Fruit fly (Drosophila melanogaster) Kc167 (cell line): Measurements from ENCODE around the gene pelo.

Experiments used
- Myc ChIP-seq: fragments of >200 bp; optimal IDR thresholded peaks from 2 replicates; lab custom pipeline; 2017; ENCODE audit warnings: missing external identifiers
- Sin3A ChIP-seq: fragments of >200 bp; optimal IDR thresholded peaks from 2 replicates; lab custom pipeline; 2018; ENCODE audit warnings: missing external identifiers
- h ChIP-seq: fragments of >200 bp; optimal IDR thresholded peaks from 3 replicates; lab custom pipeline; 2018; ENCODE audit warnings: missing external identifiers
- insv ChIP-seq: fragments of >200 bp; optimal IDR thresholded peaks from 3 replicates; lab custom pipeline; 2018; ENCODE audit warnings: missing external identifiers
- psq ChIP-seq: fragments of >200 bp; optimal IDR thresholded peaks from 2 replicates; lab custom pipeline; 2017; ENCODE audit warnings: missing external identifiers
- ttk ChIP-seq: sonication (Bioruptor generic); optimal IDR thresholded peaks from 2 replicates; lab custom pipeline; 2017; ENCODE audit warnings: missing external identifiers

pelo gene

DNA sequence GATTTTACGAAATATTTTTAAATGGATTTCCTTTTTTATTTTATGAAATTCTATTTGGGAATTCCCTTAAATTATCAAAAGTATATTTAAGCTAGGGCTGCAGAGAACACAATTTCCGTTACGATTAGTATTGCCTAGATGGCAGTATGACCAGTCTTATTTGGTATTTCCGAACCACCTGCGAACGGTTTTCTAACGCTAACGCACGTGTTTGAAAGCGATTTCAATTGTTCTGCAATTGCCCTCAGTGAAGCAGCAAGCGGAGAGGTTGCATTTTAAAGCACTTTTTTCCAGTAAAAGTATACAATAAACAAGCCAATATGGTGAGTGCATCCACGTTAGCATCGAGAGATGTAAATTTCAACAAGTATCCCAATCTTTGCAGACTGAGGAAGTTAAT is 995 bp upstream of the pelo start, which contains the start of gene hoip:
Gene hoip (plus strand): TSS at position 177 of the 400 bp plus-strand sequence.
- TF ChIP-seq Sin3A (lab: Kevin White, UChicago) (no peak), Myc (no peak), psq (lab: Kevin White, UChicago) (no peak), ttk (no peak), insv (lab: Kevin White, UChicago) (no peak), h (lab: Kevin White, UChicago) (no peak)

- no peak for TF ChIP-seq insv (lab: Kevin White, UChicago)
- TF ChIP-seq h (lab: Kevin White, UChicago): no peak
- TF ChIP-seq psq (lab: Kevin White, UChicago): no peak
- no peak for TF ChIP-seq Sin3A (lab: Kevin White, UChicago)
- TF ChIP-seq ttk: no peak
- TF ChIP-seq Myc: no peak
Measured at dm6 chr2L:9703000-9703399, 2.4 kb downstream of the pelo start.

DNA sequence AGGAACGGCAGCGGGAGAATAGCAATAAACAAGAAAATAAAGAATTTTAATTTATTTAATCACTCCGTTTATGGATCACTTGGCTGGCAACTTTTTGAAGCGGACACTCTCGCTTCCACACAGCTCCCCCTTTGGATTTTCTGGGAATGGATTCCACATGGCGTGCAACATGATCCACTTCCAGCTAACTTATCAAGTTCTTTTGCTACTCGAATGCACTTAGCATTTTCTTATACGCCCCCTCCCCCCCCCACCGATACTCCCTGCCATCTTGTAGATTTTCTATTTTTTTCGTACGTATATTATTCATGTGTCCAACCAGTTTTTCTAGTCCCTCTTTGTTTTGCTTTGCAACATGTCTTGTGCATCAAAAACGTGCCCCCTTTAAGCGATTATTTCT is 3.7 kb downstream of the pelo start:
- TF ChIP-seq Sin3A (lab: Kevin White, UChicago): no peak
- no peak for TF ChIP-seq insv (lab: Kevin White, UChicago)
- TF ChIP-seq h (lab: Kevin White, UChicago): no peak
- TF ChIP-seq Myc: no peak
- no peak for TF ChIP-seq ttk
- no peak for TF ChIP-seq psq (lab: Kevin White, UChicago)

DNA sequence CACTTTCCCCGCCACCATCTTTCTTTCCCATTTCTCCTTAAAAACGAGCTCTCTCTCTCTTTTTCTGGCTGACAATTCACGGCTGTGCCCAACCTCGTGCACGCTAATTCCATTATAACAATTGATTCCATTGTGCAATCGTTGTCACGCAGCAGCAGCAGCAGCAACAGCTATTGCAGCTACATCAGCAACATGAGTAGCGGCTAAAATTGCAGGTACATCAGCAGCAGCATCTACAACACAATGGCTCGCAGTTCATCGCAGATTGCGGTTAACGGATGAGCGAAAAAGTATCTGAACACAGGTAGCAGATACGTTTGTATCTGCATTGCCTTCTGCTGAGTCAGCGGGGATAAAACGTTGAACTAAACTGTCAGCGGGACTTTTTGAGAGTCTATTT is 4.7 kb downstream of the pelo start:
- TF ChIP-seq ttk (no peak), Sin3A (lab: Kevin White, UChicago) (no peak), Myc (no peak), h (lab: Kevin White, UChicago) (no peak), psq (lab: Kevin White, UChicago) (no peak), insv (lab: Kevin White, UChicago) (no peak)

- no peak for TF ChIP-seq h (lab: Kevin White, UChicago)
- TF ChIP-seq Sin3A (lab: Kevin White, UChicago): no peak
- TF ChIP-seq insv (lab: Kevin White, UChicago): no peak
- no peak for TF ChIP-seq psq (lab: Kevin White, UChicago)
- no peak for TF ChIP-seq ttk
- no peak for TF ChIP-seq Myc
Measured at dm6 chr2L:9705872-9706317, 5.3 kb downstream of the pelo start, which contains the start of gene CG31710. TSS of gene CG31710 (minus strand) at chr2L:9705954.

- TF ChIP-seq ttk: no peak
- no peak for TF ChIP-seq psq (lab: Kevin White, UChicago)
- TF ChIP-seq h (lab: Kevin White, UChicago): no peak
- TF ChIP-seq Myc: no peak
- no peak for TF ChIP-seq Sin3A (lab: Kevin White, UChicago)
- no peak for TF ChIP-seq insv (lab: Kevin White, UChicago)
Measured at dm6 chr2L:9707103-9707502, 6.5 kb downstream of the pelo start.

DNA sequence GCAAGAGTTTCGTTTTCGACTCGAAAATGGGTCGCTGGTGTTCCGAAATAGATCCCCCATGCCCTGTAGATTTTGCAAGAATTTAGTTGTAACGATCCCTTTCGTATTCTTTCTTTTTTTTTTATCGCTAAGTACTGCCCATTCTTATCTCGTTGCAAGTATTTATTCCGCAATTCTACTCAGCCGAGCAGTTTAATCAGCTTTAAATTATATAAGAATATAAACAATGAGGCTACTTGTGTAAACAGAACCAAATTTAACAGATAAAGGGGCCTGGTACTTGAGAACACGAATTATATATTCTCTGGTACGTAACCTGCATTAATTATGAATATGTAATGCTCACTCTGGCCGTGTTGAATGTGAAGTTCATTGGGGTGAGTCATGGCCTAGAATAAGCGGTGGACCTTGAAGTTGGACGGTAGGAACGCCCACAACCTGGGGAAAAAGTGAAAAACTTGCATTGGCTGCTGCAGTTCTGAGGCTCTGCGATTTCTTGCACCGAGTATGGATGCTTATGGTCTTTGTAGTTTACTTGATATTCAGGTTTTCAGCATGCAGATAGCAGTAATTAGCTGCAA is 7.0 kb downstream of the pelo start:
- no peak for TF ChIP-seq psq (lab: Kevin White, UChicago)
- TF ChIP-seq ttk: no peak
- no peak for TF ChIP-seq h (lab: Kevin White, UChicago)
- TF ChIP-seq insv (lab: Kevin White, UChicago): no peak
- no peak for TF ChIP-seq Sin3A (lab: Kevin White, UChicago)
- no peak for TF ChIP-seq Myc

DNA sequence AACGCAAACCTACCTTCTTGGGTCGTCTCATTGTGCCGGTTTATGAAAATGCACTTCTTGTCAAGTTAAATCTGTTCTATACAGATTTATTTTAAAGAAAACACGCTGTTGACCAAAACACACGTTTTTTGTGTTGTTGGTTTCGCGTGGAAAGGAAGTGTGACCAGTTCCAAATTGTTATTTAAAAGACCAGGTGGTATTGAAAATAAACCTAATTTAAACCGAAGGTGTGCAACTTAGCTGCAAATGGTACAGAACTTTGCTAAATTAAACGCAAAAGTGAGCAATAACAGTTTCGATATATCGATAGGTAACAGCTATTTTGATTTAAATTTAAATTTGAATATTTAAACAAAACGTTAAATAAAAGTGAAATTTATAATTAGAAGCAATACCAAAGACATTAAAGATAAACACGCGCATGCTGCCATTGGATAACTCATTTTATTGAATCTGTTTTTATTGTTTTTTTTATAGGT is 10.5 kb downstream of the pelo start, which contains the start of gene CG4364:
Gene CG4364 (minus strand): TSS at position 165 of the 479 bp plus-strand sequence.
- no peak for TF ChIP-seq h (lab: Kevin White, UChicago)
- TF ChIP-seq ttk: no peak
- no peak for TF ChIP-seq insv (lab: Kevin White, UChicago)
- no peak for TF ChIP-seq psq (lab: Kevin White, UChicago)
- TF ChIP-seq Sin3A (lab: Kevin White, UChicago): no peak
- no peak for TF ChIP-seq Myc

dm6 chr2L:9728791-9729190 is 28.2 kb downstream of the pelo start:
- TF ChIP-seq h (lab: Kevin White, UChicago) (no peak), Myc (no peak), Sin3A (lab: Kevin White, UChicago) (no peak), insv (lab: Kevin White, UChicago) (no peak)

- TF ChIP-seq h (lab: Kevin White, UChicago) (no peak), Sin3A (lab: Kevin White, UChicago) (no peak), insv (lab: Kevin White, UChicago) (no peak), psq (lab: Kevin White, UChicago) (no peak), ttk (no peak), Myc (no peak)
Measured at dm6 chr2L:9729618-9730284, 29.1 kb downstream of the pelo start, which contains the start of gene CG13116. TSS of gene CG13116 (plus strand) at chr2L:9729940.

DNA sequence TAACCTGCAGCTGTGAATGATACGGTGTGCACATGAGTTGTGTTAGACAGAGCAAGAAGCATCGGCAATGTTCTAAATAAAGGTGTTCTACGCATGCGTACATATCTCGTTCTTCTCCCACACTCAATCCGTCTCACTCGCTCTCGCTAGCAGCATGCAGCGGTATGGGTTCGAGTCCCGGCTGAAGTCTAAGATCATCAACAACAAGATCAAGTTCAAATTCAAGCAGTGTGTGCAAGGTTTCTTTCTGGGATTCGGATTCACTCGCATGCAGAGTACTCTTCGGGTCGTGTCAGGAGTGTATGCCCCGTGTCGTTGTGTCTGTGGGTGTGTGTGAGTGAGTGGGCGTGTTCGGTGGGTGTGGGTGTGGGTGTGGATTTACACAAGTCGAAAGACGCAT is 30.7 kb downstream of the pelo start:
- TF ChIP-seq h (lab: Kevin White, UChicago) (no peak), psq (lab: Kevin White, UChicago) (no peak), insv (lab: Kevin White, UChicago) (no peak), Sin3A (lab: Kevin White, UChicago) (no peak), ttk (no peak), Myc (no peak)

DNA sequence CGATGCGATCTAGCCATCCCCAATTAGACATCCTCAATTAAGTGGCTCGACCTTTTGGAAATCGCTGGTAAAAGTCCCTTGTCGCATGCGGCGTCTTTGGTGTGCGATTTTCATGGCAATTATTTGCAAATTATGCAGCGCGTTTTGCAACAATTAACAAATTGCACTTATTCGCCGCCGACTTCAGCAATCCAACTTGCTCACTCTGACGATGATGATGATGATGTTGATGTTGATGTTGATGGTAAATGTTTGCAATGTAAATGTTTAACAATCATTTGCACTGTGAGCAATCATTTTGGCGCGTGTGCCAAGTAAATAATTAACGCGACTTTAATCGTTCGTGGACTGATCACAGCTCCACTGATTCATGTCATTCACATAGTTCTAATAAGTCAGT is 33.5 kb downstream of the pelo start:
- TF ChIP-seq insv (lab: Kevin White, UChicago): no peak
- TF ChIP-seq psq (lab: Kevin White, UChicago): no peak
- TF ChIP-seq ttk: no peak
- TF ChIP-seq h (lab: Kevin White, UChicago): no peak
- no peak for TF ChIP-seq Myc
- no peak for TF ChIP-seq Sin3A (lab: Kevin White, UChicago)
